Fruit fly (Drosophila melanogaster) whole organism, pupa: ENCODE measurements around the gene CG12991.

Source experiments
- CG10348 ChIP-seq: fragments of 200-800 bp; sonication (Bioruptor generic); IDR thresholded peaks from 2 replicates; pipeline ENCODE4 v1.3.6; 2022; ENCODE audit warnings: missing biosample characterization, missing genetic modification characterization
- CG12605 ChIP-seq: fragments of 200-800 bp; sonication (Bioruptor generic); IDR thresholded peaks from 2 replicates; pipeline ENCODE4 v1.3.6; 2022; ENCODE audit warnings: missing biosample characterization, missing genetic modification characterization
- CG13204 ChIP-seq: fragments of 200-800 bp; sonication (Bioruptor generic); optimal IDR thresholded peaks from 2 replicates; lab custom pipeline; 2018; ENCODE audit warnings: missing biosample characterization, mild to moderate bottlenecking, missing genetic modification characterization, moderate library complexity
- CG14655 ChIP-seq: fragments of 200-800 bp; sonication (Bioruptor generic); optimal IDR thresholded peaks from 3 replicates; lab custom pipeline; 2017; ENCODE audit warnings: mild to moderate bottlenecking, missing biosample characterization, missing genetic modification reagents, missing genetic modification characterization
- CG15710 ChIP-seq: fragments of 200-800 bp; sonication (Bioruptor generic); optimal IDR thresholded peaks from 2 replicates; lab custom pipeline; 2018; ENCODE audit warnings: missing biosample characterization, mild to moderate bottlenecking, missing genetic modification characterization, moderate library complexity
- CG17806 ChIP-seq: fragments of 200-800 bp; sonication (Bioruptor generic); optimal IDR thresholded peaks from 2 replicates; lab custom pipeline; 2018; ENCODE audit warnings: missing biosample characterization, mild to moderate bottlenecking, missing genetic modification characterization, moderate library complexity
- CG32121 ChIP-seq: fragments of 200-800 bp; sonication (Bioruptor generic); IDR thresholded peaks from 2 replicates; pipeline ENCODE4 v1.3.6; 2022; ENCODE audit warnings: missing biosample characterization, missing genetic modification characterization
- CG34367 ChIP-seq: fragments of 200-800 bp; sonication (Bioruptor generic); optimal IDR thresholded peaks from 2 replicates; lab custom pipeline; 2018; ENCODE audit warnings: missing biosample characterization, mild to moderate bottlenecking, missing genetic modification characterization
- CG4496 ChIP-seq: fragments of 200-800 bp; sonication (Bioruptor generic); IDR thresholded peaks from 3 replicates; pipeline ENCODE4 v1.3.6; 2022; ENCODE audit warnings: missing biosample characterization, missing genetic modification characterization
- CG8159 ChIP-seq: fragments of 200-800 bp; sonication (Bioruptor generic); optimal IDR thresholded peaks from 3 replicates; lab custom pipeline; 2018; ENCODE audit warnings: missing biosample characterization, mild to moderate bottlenecking, missing genetic modification characterization, moderate library complexity
- CG8301 ChIP-seq: fragments of 200-800 bp; sonication (Bioruptor generic); optimal IDR thresholded peaks from 2 replicates; lab custom pipeline; 2018; ENCODE audit warnings: missing biosample characterization, mild to moderate bottlenecking, missing genetic modification characterization
- CG9948 ChIP-seq: fragments of 200-800 bp; sonication (Bioruptor generic); optimal IDR thresholded peaks from 2 replicates; lab custom pipeline; 2018; ENCODE audit warnings: missing biosample characterization, mild to moderate bottlenecking, missing genetic modification characterization, moderate library complexity
- D1 ChIP-seq: fragments of 200-800 bp; sonication (Bioruptor generic); optimal IDR thresholded peaks from 2 replicates; lab custom pipeline; 2018; ENCODE audit warnings: missing biosample characterization, mild to moderate bottlenecking, missing genetic modification characterization, moderate library complexity
- EcR ChIP-seq: fragments of 200-800 bp; sonication (Bioruptor generic); optimal IDR thresholded peaks from 3 replicates; lab custom pipeline; 2019; ENCODE audit warnings: missing biosample characterization, missing genetic modification characterization, mild to moderate bottlenecking, moderate library complexity, missing genetic modification reagents
- Ets98B ChIP-seq: fragments of 200-800 bp; sonication (Bioruptor generic); IDR thresholded peaks from 2 replicates; pipeline ENCODE4 v1.3.6; 2022; ENCODE audit warnings: missing biosample characterization, missing genetic modification characterization
- Pif1A ChIP-seq: fragments of 200-800 bp; sonication (Bioruptor generic); optimal IDR thresholded peaks from 3 replicates; lab custom pipeline; 2016; ENCODE audit warnings: missing biosample characterization, missing genetic modification characterization
- Pif1B ChIP-seq: fragments of 200-800 bp; sonication (Bioruptor generic); optimal IDR thresholded peaks from 3 replicates; lab custom pipeline; 2016; ENCODE audit warnings: missing biosample characterization, missing genetic modification characterization
- Snoo ChIP-seq: fragments of 200-800 bp; sonication (Bioruptor generic); optimal IDR thresholded peaks from 3 replicates; lab custom pipeline; 2017; ENCODE audit warnings: missing biosample characterization, mild to moderate bottlenecking, missing genetic modification characterization, inconsistent platforms
- fd96Ca ChIP-seq: fragments of 200-800 bp; sonication (Bioruptor generic); IDR thresholded peaks from 3 replicates; pipeline ENCODE4 v1.3.6; 2022; ENCODE audit warnings: missing biosample characterization, missing genetic modification characterization
- gl ChIP-seq: fragments of 200-800 bp; sonication (Bioruptor generic); optimal IDR thresholded peaks from 2 replicates; lab custom pipeline; 2018; ENCODE audit warnings: missing biosample characterization, mild to moderate bottlenecking, missing genetic modification characterization
- rn ChIP-seq: fragments of 200-800 bp; sonication (Bioruptor generic); IDR thresholded peaks from 2 replicates; pipeline ENCODE4 v1.3.6; 2022; ENCODE audit warnings: missing biosample characterization, missing genetic modification characterization

CG12991 gene

DNA sequence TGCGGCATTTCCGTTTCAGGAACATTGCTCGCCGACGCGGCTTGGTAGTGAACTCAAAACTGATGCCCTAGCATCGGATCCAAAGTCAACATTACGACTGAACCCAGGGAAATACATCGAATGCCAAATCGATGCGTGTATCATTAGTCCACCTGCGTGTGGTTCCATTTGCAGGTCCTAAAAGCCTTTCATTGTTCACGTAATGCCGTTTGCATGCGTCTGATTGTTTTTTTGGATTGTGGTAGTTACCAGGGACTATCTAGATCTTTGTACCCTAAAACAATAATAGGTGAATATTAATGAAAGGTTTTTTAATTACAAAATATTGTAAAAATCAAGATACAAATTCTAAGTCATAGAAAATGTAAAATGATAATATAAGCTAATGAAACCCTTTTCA, 10.5 kb upstream of the CG12991 start, which contains the start of gene ppk23:
Gene ppk23, minus strand, starts transcription at position 101 of the 400 bp plus-strand sequence.
- TF ChIP-seq CG34367 (tag; lab: Kevin White, UChicago) (no peak), CG13204 (GFP tag; lab: Kevin White, UChicago) (no peak), EcR (GFP tag; lab: Kevin White, UChicago) (no peak), CG32121 (GFP tag; lab: Robert Waterston, UW) (no peak), CG4496 (GFP tag; lab: Robert Waterston, UW) (no peak), CG14655 (no peak), rn (GFP tag; lab: Robert Waterston, UW) (no peak), CG15710 (tag; lab: Kevin White, UChicago) (no peak), fd96Ca (GFP tag; lab: Robert Waterston, UW) (no peak), Ets98B (no peak), Pif1B (no peak), gl (no peak)

DNA sequence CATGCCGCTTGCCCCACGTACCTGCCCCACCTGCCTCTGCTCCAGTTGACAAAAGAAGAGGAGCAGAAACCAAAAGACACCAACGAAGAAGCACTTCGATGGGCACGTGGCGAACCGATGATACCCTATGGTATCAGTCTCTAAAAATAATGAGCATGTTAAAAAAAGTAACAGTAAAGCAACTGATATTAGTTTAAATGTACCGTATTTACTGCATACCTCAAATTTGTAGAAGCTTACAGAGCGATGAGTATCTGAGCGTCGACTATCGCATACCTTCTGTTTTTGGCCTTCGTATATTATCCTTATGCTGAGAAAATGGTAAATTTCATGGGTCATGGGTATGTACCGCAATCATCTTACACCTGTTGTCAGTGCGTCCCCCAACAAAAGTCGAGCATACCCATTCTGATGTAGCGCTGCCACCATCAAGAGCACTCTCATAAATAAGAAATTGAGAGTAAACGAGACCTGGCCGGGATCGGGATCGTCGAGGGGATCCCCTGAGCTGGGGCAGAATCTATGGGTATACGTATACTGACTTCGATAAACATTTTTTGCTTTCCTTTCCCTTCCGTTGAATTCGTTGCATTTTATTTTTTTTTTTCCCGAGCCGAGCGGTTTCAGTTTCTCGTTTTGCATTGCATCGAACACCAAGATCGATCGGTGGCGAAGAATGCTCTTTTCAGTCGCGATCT, 8.6 kb upstream of the CG12991 start:
- no peak for TF ChIP-seq CG4496 (GFP tag; lab: Robert Waterston, UW)
- no peak for TF ChIP-seq fd96Ca (GFP tag; lab: Robert Waterston, UW)
- no peak for TF ChIP-seq EcR (GFP tag; lab: Kevin White, UChicago)
- TF ChIP-seq Pif1A: peak; percentile 55
- TF ChIP-seq CG8301 (tag; lab: Kevin White, UChicago): peak; percentile 40
- TF ChIP-seq rn (GFP tag; lab: Robert Waterston, UW): no peak
- peak; percentile 65 for TF ChIP-seq CG14655
- TF ChIP-seq CG9948: peak; percentile 48
- peak; percentile 10 for TF ChIP-seq CG17806 (tag; lab: Kevin White, UChicago)
- no peak for TF ChIP-seq CG32121 (GFP tag; lab: Robert Waterston, UW)
- no peak for TF ChIP-seq CG12605 (GFP tag; lab: Robert Waterston, UW)
- peak; percentile 0 for TF ChIP-seq CG13204 (GFP tag; lab: Kevin White, UChicago)
- peak; percentile 25 for TF ChIP-seq CG34367 (tag; lab: Kevin White, UChicago)
- no peak for TF ChIP-seq CG10348
- TF ChIP-seq Pif1B: peak; percentile 59
- peak; percentile 42 for TF ChIP-seq CG15710 (tag; lab: Kevin White, UChicago)
- TF ChIP-seq Ets98B: 0 out of 2 replicates have a peak, but pooled peaks have one; percentile 10
- TF ChIP-seq Snoo: peak; percentile 63
- TF ChIP-seq gl: peak; percentile 35
- TF ChIP-seq D1 (tag; lab: Kevin White, UChicago): no peak
- peak; percentile 39 for TF ChIP-seq CG8159 (tag; lab: Kevin White, UChicago)

DNA sequence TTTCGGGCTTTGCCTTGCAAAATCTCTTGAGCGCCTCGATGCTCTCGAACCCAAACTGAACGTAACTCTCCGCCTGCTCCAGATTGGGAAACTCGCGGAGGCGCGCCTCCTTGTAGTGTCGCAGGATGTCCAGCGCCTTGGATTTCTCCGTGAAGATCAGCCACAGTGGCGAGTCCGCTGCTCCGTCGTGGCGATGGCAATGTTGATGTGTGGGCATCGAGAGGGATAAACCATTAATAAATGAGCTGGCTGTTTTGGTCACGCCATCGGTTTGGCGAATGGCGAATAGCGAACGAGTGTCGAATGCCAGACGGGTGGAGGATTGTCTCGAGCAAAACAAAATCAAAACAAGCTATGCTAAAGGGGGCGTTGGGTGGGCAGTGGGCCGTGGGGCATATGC, 3.8 kb upstream of the CG12991 start:
- TF ChIP-seq CG4496 (GFP tag; lab: Robert Waterston, UW): 0 out of 3 replicates have a peak, but pooled peaks have one; percentile 26
- no peak for TF ChIP-seq CG17806 (tag; lab: Kevin White, UChicago)
- TF ChIP-seq, all 21 proteins: peak for 1

DNA sequence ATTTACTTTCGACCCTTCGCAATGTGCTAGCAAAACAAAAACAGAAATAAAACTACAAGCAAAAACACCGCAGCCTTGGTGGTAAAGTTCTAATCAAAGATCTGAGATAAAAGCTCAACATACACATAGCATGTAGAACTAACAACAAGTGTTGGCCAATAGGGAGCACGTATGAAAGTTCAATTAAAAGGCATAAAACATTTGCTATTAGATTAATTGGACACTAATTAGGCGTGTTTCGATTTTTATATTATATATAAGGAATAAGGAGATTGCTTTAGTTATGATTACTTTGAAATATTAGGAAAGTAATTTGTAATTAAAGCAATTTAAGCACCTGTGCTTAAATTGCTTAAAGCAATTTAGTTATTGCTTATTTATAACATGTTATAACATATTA, 3.1 kb upstream of the CG12991 start:
- no peak for TF ChIP-seq CG8301 (tag; lab: Kevin White, UChicago)
- TF ChIP-seq fd96Ca (GFP tag; lab: Robert Waterston, UW): no peak
- no peak for TF ChIP-seq CG4496 (GFP tag; lab: Robert Waterston, UW)
- no peak for TF ChIP-seq CG10348

DNA sequence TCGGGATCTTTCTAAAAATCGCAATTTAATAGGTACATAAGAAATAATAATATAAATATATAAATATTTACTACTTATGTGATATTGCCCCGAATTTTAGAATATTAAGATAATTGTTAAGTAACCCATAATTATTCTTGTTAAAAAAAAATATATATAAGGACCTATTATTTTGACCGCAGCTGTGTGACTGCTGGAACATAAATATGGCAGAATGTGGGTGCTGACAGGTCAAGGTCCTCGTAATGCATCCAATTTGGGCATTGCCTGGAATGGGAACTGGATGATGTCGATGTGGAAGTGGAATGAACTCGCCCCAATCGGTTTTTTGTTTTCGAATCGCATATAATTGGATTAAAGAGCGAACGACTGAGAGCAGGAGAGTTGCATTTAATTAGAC, 2.3 kb upstream of the CG12991 start:
- no peak for TF ChIP-seq D1 (tag; lab: Kevin White, UChicago)
- TF ChIP-seq fd96Ca (GFP tag; lab: Robert Waterston, UW): no peak
- no peak for TF ChIP-seq Snoo
- TF ChIP-seq CG34367 (tag; lab: Kevin White, UChicago): no peak
- TF ChIP-seq CG13204 (GFP tag; lab: Kevin White, UChicago): no peak
- TF ChIP-seq CG15710 (tag; lab: Kevin White, UChicago): no peak
- TF ChIP-seq CG12605 (GFP tag; lab: Robert Waterston, UW): no peak
- TF ChIP-seq CG10348: no peak
- TF ChIP-seq Ets98B: no peak
- no peak for TF ChIP-seq CG17806 (tag; lab: Kevin White, UChicago)
- peak; percentile 86 for TF ChIP-seq EcR (GFP tag; lab: Kevin White, UChicago)
- TF ChIP-seq Pif1B: no peak
- TF ChIP-seq rn (GFP tag; lab: Robert Waterston, UW): no peak
- TF ChIP-seq CG14655: peak; percentile 8
- TF ChIP-seq CG8159 (tag; lab: Kevin White, UChicago): peak; percentile 4
- no peak for TF ChIP-seq Pif1A

DNA sequence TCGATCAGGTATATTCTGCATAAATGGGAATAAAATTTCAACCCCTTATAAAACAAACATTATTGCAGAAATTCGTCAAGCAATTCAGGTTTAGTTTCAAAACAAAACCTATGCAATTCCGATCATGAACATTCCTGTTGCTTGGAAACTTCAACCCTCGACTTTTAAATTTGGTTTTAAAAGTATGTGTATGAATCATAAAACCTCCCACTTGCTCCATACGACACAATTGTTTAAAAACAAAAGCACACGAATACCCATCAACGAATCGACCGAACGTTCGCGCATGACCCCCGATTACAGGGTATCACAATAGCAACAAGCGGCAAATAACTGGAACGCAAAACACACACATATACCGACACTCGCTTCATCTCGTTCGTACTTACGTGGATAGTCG, 1.5 kb upstream of the CG12991 start:
- TF ChIP-seq D1 (tag; lab: Kevin White, UChicago) (peak; percentile 3), CG14655 (peak; percentile 61), Ets98B (peak; percentile 65), CG13204 (GFP tag; lab: Kevin White, UChicago) (no peak), rn (GFP tag; lab: Robert Waterston, UW) (0 out of 2 replicates have a peak, but pooled peaks have one; percentile 30), CG8159 (tag; lab: Kevin White, UChicago) (peak; percentile 40), Pif1A (peak; percentile 37), CG32121 (GFP tag; lab: Robert Waterston, UW) (peak; percentile 59), CG9948 (peak; percentile 37), Pif1B (peak; percentile 49), CG15710 (tag; lab: Kevin White, UChicago) (peak; percentile 38), fd96Ca (GFP tag; lab: Robert Waterston, UW) (peak; percentile 61; the same call in 2 of the 3 replicates), CG8301 (tag; lab: Kevin White, UChicago) (peak; percentile 47), CG17806 (tag; lab: Kevin White, UChicago) (peak; percentile 6), EcR (GFP tag; lab: Kevin White, UChicago) (no peak), Snoo (peak; percentile 18), gl (no peak), CG34367 (tag; lab: Kevin White, UChicago) (no peak), CG4496 (GFP tag; lab: Robert Waterston, UW) (peak; percentile 28; the same call in 1 of the 3 replicates), CG12605 (GFP tag; lab: Robert Waterston, UW) (peak; percentile 31), CG10348 (no peak)
